Worm (Caenorhabditis elegans) whole organism, early embryonic: Measurements from ENCODE around the gene bir-2.

Experiments
- B0310.2 ChIP-seq: sonication (generic microtip); optimal IDR thresholded peaks from 2 replicates; lab custom pipeline; 2016; ENCODE audit warnings: mild to moderate bottlenecking, missing genetic modification characterization, missing compliant biosample characterization
- F13C5.2 ChIP-seq: sonication (generic microtip); optimal IDR thresholded peaks from 2 replicates; lab custom pipeline; 2017; ENCODE audit warnings: mild to moderate bottlenecking, missing genetic modification characterization, inconsistent platforms, missing compliant biosample characterization
- aly-1 ChIP-seq: sonication (generic microtip); optimal IDR thresholded peaks from 2 replicates; lab custom pipeline; 2016; ENCODE audit warnings: missing genetic modification characterization, missing compliant biosample characterization
- ama-1 ChIP-seq: fragments of 150-350 bp; optimal IDR thresholded peaks from 2 replicates; lab custom pipeline; 2014
- ceh-13 ChIP-seq: fragments of 200-800 bp; sonication (Bioruptor generic); optimal IDR thresholded peaks from 2 replicates; lab custom pipeline; 2018; ENCODE audit warnings: mild to moderate bottlenecking, missing genetic modification characterization, missing compliant biosample characterization
- ceh-36 ChIP-seq: sonication (generic microtip); optimal IDR thresholded peaks from 2 replicates; lab custom pipeline; 2016; ENCODE audit warnings: missing genetic modification characterization, inconsistent platforms, missing compliant biosample characterization
- ets-7 ChIP-seq: sonication (generic microtip); optimal IDR thresholded peaks from 2 replicates; lab custom pipeline; 2016; ENCODE audit warnings: missing genotype, missing genetic modification characterization, missing compliant biosample characterization
- flt-1 ChIP-seq: fragments of 200-800 bp; sonication (Bioruptor generic); IDR thresholded peaks from 2 replicates; pipeline ENCODE4 v1.3.6; 2022; ENCODE audit warnings: missing genetic modification characterization, missing compliant biosample characterization
- hmbx-1 ChIP-seq: sonication (generic microtip); optimal IDR thresholded peaks from 2 replicates; lab custom pipeline; 2016; ENCODE audit warnings: mild to moderate bottlenecking, missing genetic modification characterization, missing compliant biosample characterization
- hmg-4 ChIP-seq: fragments of 200-800 bp; sonication (Bioruptor generic); optimal IDR thresholded peaks from 2 replicates; lab custom pipeline; 2018; ENCODE audit warnings: mild to moderate bottlenecking, missing genetic modification characterization, missing compliant biosample characterization
- hnd-1 ChIP-seq: sonication (generic microtip); optimal IDR thresholded peaks from 2 replicates; lab custom pipeline; 2016; ENCODE audit warnings: missing genetic modification characterization, missing compliant biosample characterization
- pes-1 ChIP-seq: fragments of 200-800 bp; sonication (Bioruptor generic); IDR thresholded peaks from 2 replicates; pipeline ENCODE4 v1.3.6; 2022; ENCODE audit warnings: missing genetic modification reagents, missing genetic modification characterization, missing compliant biosample characterization
- scrt-1 ChIP-seq: fragments of 200-800 bp; sonication (Bioruptor generic); IDR thresholded peaks from 2 replicates; pipeline ENCODE4 v1.3.6; 2022; ENCODE audit warnings: missing genetic modification characterization, missing compliant biosample characterization
- sea-1 ChIP-seq: fragments of 200-800 bp; sonication (Bioruptor generic); conservative IDR thresholded peaks from 2 replicates; pipeline ENCODE4 v1.3.6; 2022; ENCODE audit warnings: missing genetic modification characterization, missing compliant biosample characterization
- tbx-11 ChIP-seq: fragments of 200-800 bp; sonication (Bioruptor generic); IDR thresholded peaks from 2 replicates; pipeline ENCODE4 v1.3.6; 2022; ENCODE audit warnings: missing genetic modification characterization, missing compliant biosample characterization
- tbx-37 ChIP-seq: fragments of 200-800 bp; sonication (Bioruptor generic); conservative IDR thresholded peaks from 2 replicates; pipeline ENCODE4 v1.3.6; 2022; ENCODE audit warnings: missing genetic modification reagents, missing genetic modification characterization, missing compliant biosample characterization
- tra-4 ChIP-seq: sonication (generic microtip); optimal IDR thresholded peaks from 2 replicates; lab custom pipeline; 2017; ENCODE audit warnings: missing genetic modification characterization, missing compliant biosample characterization

The bir-2 gene

ce11 chrV:13608486-13608885 is 39.8 kb downstream of the bir-2 start:
- no peak for TF ChIP-seq tra-4 (tag; lab: Kevin White, UChicago)

ce11 chrV:13609806-13610205 is 41.2 kb downstream of the bir-2 start:
- TF ChIP-seq ceh-13 (GFP tag; lab: Kevin White, UChicago) (no peak), ama-1 (lab: Kevin White, UChicago) (no peak), pes-1 (GFP tag; lab: Robert Waterston, UW) (no peak), tbx-11 (GFP tag; lab: Robert Waterston, UW) (no peak), hmg-4 (no peak), F13C5.2 (no peak), hmbx-1 (tag; lab: Kevin White, UChicago) (no peak), sea-1 (GFP tag; lab: Robert Waterston, UW) (no peak), scrt-1 (GFP tag; lab: Robert Waterston, UW) (no peak)

- no peak for TF ChIP-seq scrt-1 (GFP tag; lab: Robert Waterston, UW)
- TF ChIP-seq sea-1 (GFP tag; lab: Robert Waterston, UW) = no peak
- TF ChIP-seq flt-1 (GFP tag; lab: Robert Waterston, UW) = no peak
- no peak for TF ChIP-seq tbx-37 (GFP tag; lab: Robert Waterston, UW)
- TF ChIP-seq F13C5.2 = no peak
- TF ChIP-seq ceh-36 = no peak
- TF ChIP-seq ets-7 (tag; lab: Kevin White, UChicago) = no peak
- TF ChIP-seq pes-1 (GFP tag; lab: Robert Waterston, UW) = no peak
- TF ChIP-seq aly-1 (tag; lab: Kevin White, UChicago) = no peak
- no peak for TF ChIP-seq tbx-11 (GFP tag; lab: Robert Waterston, UW)
- no peak for TF ChIP-seq ceh-13 (GFP tag; lab: Kevin White, UChicago)
- TF ChIP-seq B0310.2 = no peak
- no peak for TF ChIP-seq ama-1 (lab: Kevin White, UChicago)
- no peak for TF ChIP-seq hmg-4
- no peak for TF ChIP-seq hmbx-1 (tag; lab: Kevin White, UChicago)
- TF ChIP-seq hnd-1 (tag; lab: Kevin White, UChicago) = no peak
- TF ChIP-seq tra-4 (tag; lab: Kevin White, UChicago) = no peak
Observed at ce11 chrV:13611782-13612181, 43.1 kb downstream of the bir-2 start, which contains the start of gene spig-9. TSS of gene spig-9 (minus strand) at chrV:13611882.

ce11 chrV:13613870-13614269 is 45.2 kb downstream of the bir-2 start, which contains the start of gene F53F4.7:
TSS of gene F53F4.7 (minus strand) at chrV:13613970.
- TF ChIP-seq B0310.2 (no peak), aly-1 (tag; lab: Kevin White, UChicago) (no peak), ceh-13 (GFP tag; lab: Kevin White, UChicago) (no peak), pes-1 (GFP tag; lab: Robert Waterston, UW) (no peak), ama-1 (lab: Kevin White, UChicago) (no peak), F13C5.2 (no peak), scrt-1 (GFP tag; lab: Robert Waterston, UW) (no peak), hnd-1 (tag; lab: Kevin White, UChicago) (no peak), ceh-36 (no peak), ets-7 (tag; lab: Kevin White, UChicago) (no peak), tbx-11 (GFP tag; lab: Robert Waterston, UW) (no peak), hmbx-1 (tag; lab: Kevin White, UChicago) (no peak)
